Worm (Caenorhabditis elegans) whole organism, early embryonic: Measurements from ENCODE around the gene cng-1.

ENCODE experiments used
- ets-7 ChIP-seq: sonication (generic microtip); optimal IDR thresholded peaks from 2 replicates; lab custom pipeline; 2016; ENCODE audit warnings: missing genotype, missing genetic modification characterization, missing compliant biosample characterization
- hmbx-1 ChIP-seq: sonication (generic microtip); optimal IDR thresholded peaks from 2 replicates; lab custom pipeline; 2016; ENCODE audit warnings: mild to moderate bottlenecking, missing genetic modification characterization, missing compliant biosample characterization
- sea-1 ChIP-seq: fragments of 200-800 bp; sonication (Bioruptor generic); conservative IDR thresholded peaks from 2 replicates; pipeline ENCODE4 v1.3.6; 2022; ENCODE audit warnings: missing genetic modification characterization, missing compliant biosample characterization
- tbx-37 ChIP-seq: fragments of 200-800 bp; sonication (Bioruptor generic); conservative IDR thresholded peaks from 2 replicates; pipeline ENCODE4 v1.3.6; 2022; ENCODE audit warnings: missing genetic modification reagents, missing genetic modification characterization, missing compliant biosample characterization

ce11 chrV:15074907-15075306 lies 43.6 kb upstream of the cng-1 start:
- TF ChIP-seq sea-1 (GFP tag; lab: Robert Waterston, UW) = no peak
- no peak for TF ChIP-seq ets-7
- no peak for TF ChIP-seq tbx-37 (GFP tag; lab: Robert Waterston, UW)
- no peak for TF ChIP-seq hmbx-1 (tag; lab: Kevin White, UChicago)
